Worm (Caenorhabditis elegans) whole organism, late embryonic: ENCODE data around the gene gpb-1.

Experiments used
- C38D4.7 ChIP-seq: fragments of 200-800 bp; sonication (Bioruptor generic); optimal IDR thresholded peaks from 2 replicates; lab custom pipeline; 2018; ENCODE audit warnings: mild to moderate bottlenecking, missing genetic modification characterization, moderate library complexity, missing compliant biosample characterization
- T23F11.4 ChIP-seq: fragments of 200-800 bp; sonication (Bioruptor generic); optimal IDR thresholded peaks from 2 replicates; lab custom pipeline; 2018; ENCODE audit warnings: mild to moderate bottlenecking, missing genetic modification characterization, missing compliant biosample characterization
- ahr-1 ChIP-seq: sonication (generic microtip); optimal IDR thresholded peaks from 2 replicates; lab custom pipeline; 2016; ENCODE audit warnings: missing genetic modification characterization, missing compliant biosample characterization
- ceh-2 ChIP-seq: sonication (generic microtip); optimal IDR thresholded peaks from 2 replicates; lab custom pipeline; 2016; ENCODE audit warnings: missing genotype, missing genetic modification characterization, missing compliant biosample characterization
- eyg-1 ChIP-seq: sonication (generic microtip); optimal IDR thresholded peaks from 2 replicates; lab custom pipeline; 2016; ENCODE audit warnings: missing genotype, missing genetic modification characterization, missing compliant biosample characterization
- fkh-10 ChIP-seq: fragments of 150-350 bp; optimal IDR thresholded peaks from 2 replicates; lab custom pipeline; 2014; ENCODE audit warnings: missing biosample characterization, missing genetic modification reagents, missing genetic modification characterization
- hlh-6 ChIP-seq: sonication (generic microtip); optimal IDR thresholded peaks from 2 replicates; lab custom pipeline; 2016; ENCODE audit warnings: missing genotype, missing genetic modification characterization, missing compliant biosample characterization
- mec-3 ChIP-seq: sonication (generic microtip); optimal IDR thresholded peaks from 2 replicates; lab custom pipeline; 2016; ENCODE audit warnings: borderline replicate concordance, missing genetic modification characterization, missing compliant biosample characterization
- nhr-11 ChIP-seq: fragments of 150-350 bp; optimal IDR thresholded peaks from 2 replicates; lab custom pipeline; 2014; ENCODE audit warnings: missing biosample characterization, missing genetic modification characterization
- pha-4 ChIP-seq: fragments of 150-350 bp; optimal IDR thresholded peaks from 2 replicates; lab custom pipeline; 2018; ENCODE audit warnings: missing biosample characterization, missing genetic modification reagents, missing genetic modification characterization
- pqm-1 ChIP-seq: sonication (generic microtip); optimal IDR thresholded peaks from 2 replicates; lab custom pipeline; 2016; ENCODE audit warnings: missing genetic modification characterization, missing compliant biosample characterization
- sox-4 ChIP-seq: sonication (generic microtip); optimal IDR thresholded peaks from 2 replicates; lab custom pipeline; 2017; ENCODE audit warnings: mild to moderate bottlenecking, missing genetic modification characterization, inconsistent platforms, missing compliant biosample characterization

- TF ChIP-seq ahr-1 (tag; lab: Kevin White, UChicago) (peak; percentile 35), pha-4 (tag; lab: Kevin White, UChicago) (no peak), fkh-10 (GFP tag; lab: Kevin White, UChicago) (no peak), pqm-1 (tag; lab: Kevin White, UChicago) (no peak), mec-3 (no peak), ceh-2 (tag; lab: Kevin White, UChicago) (peak; percentile 16), T23F11.4 (GFP tag; lab: Kevin White, UChicago) (no peak), C38D4.7 (peak; percentile 43), eyg-1 (no peak), hlh-6 (peak; percentile 68), nhr-11 (tag; lab: Kevin White, UChicago) (no peak), sox-4 (tag; lab: Kevin White, UChicago) (no peak)
These were observed 1.6 kb downstream of the gpb-1 start for ce11 chrII:11746782-11747288.
